Worm (Caenorhabditis elegans): ENCODE results near the gene C25E10.5.

The C25E10.5 gene

ce11 chrV:9001175-9001574, 29.2 kb upstream of the C25E10.5 start, which contains the start of gene F59E11.2 (continued):
- TF ChIP-seq ceh-62 (tag; optimal IDR thresholded peaks at IDR 0.05): no peak

- no peak for TF ChIP-seq mep-1 (tag; optimal IDR thresholded peaks at IDR 0.05)
- peak in 1 of 2 experiments; percentile 98 for TF ChIP-seq unc-62 (GFP tag; optimal IDR thresholded peaks at IDR 0.05 in 1 of 2)
- TF ChIP-seq unc-62 (tag; optimal IDR thresholded peaks at IDR 0.05): no peak
Measured at ce11 chrV:9003291-9003690, 27.1 kb upstream of the C25E10.5 start, which contains the start of gene srx-1. Gene srx-1, plus strand, starts transcription at chrV:9003672.

ce11 chrV:9005243-9005642, 25.1 kb upstream of the C25E10.5 start, which contains the start of gene srx-3:
Gene srx-3, plus strand, starts transcription at chrV:9005543.
- TF ChIP-seq snpc-4 (tag; optimal IDR thresholded peaks at IDR 0.05) (no peak), lin-15B (tag; optimal IDR thresholded peaks at IDR 0.05) (no peak), madf-9 (GFP tag; conservative IDR thresholded peaks at IDR 0.05) (no peak), nhr-25 (tag; optimal IDR thresholded peaks at IDR 0.05; ENCODE audit: borderline replicate concordance, insufficient read depth) (no peak), unc-130 (GFP tag; optimal IDR thresholded peaks at IDR 0.05) (no peak), lin-13 (GFP tag; optimal IDR thresholded peaks at IDR 0.05) (no peak), snpc-1.2 (GFP tag; IDR thresholded peaks at IDR 0.05) (no peak), pqm-1 (tag; optimal IDR thresholded peaks at IDR 0.05) (no peak), tag-97 (GFP tag; IDR thresholded peaks at IDR 0.05) (no peak), ceh-62 (tag; optimal IDR thresholded peaks at IDR 0.05) (no peak), nhr-11 (tag; optimal IDR thresholded peaks at IDR 0.05) (no peak), nhr-28 (tag; optimal IDR thresholded peaks at IDR 0.05) (no peak), daf-8 (GFP tag; IDR thresholded peaks at IDR 0.05) (no peak), F49E8.2 (tag; optimal IDR thresholded peaks at IDR 0.05; ENCODE audit: borderline replicate concordance) (no peak), nhr-102 (tag; optimal IDR thresholded peaks at IDR 0.05) (no peak)

- no peak for TF ChIP-seq nhr-237 (tag; optimal IDR thresholded peaks at IDR 0.05)
- no peak for TF ChIP-seq pqm-1 (tag; optimal IDR thresholded peaks at IDR 0.05)
- TF ChIP-seq nhr-41 (GFP tag; IDR thresholded peaks at IDR 0.05): no peak
- no peak for TF ChIP-seq nhr-77 (tag; optimal IDR thresholded peaks at IDR 0.05)
- TF ChIP-seq zip-11 (GFP tag; IDR thresholded peaks at IDR 0.05): no peak
- TF ChIP-seq daf-8 (GFP tag; IDR thresholded peaks at IDR 0.05): no peak
- no peak for TF ChIP-seq hlh-11 (tag; optimal IDR thresholded peaks at IDR 0.05)
Measured at ce11 chrV:9009175-9009574, 21.2 kb upstream of the C25E10.5 start, which contains the start of gene srx-2. Gene srx-2, plus strand, starts transcription at chrV:9009475.

DNA sequence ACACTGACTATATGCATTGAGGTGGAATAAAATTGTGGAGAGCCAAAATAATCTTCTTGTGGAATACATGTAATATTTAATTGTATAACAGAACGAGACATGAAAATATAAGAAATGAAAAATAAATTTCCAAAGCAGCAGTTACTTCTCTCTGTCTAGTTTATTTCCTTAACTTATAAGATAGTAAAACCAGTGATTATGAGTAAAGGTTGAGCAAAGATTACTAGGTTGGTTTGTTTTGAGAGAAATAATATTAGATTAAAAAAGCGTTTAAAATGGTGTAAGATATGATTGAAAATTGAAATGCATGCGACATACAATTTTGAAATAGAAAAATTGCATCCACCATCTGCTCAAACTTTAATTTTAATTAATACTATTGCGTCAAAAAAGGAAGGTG, 16.6 kb upstream of the C25E10.5 start, which contains the start of gene srh-201:
TSS of gene srh-201 (minus strand) at position 101 of the 400 bp plus-strand sequence.
- TF ChIP-seq zfp-2 (tag; optimal IDR thresholded peaks at IDR 0.05): no peak
- no peak for TF ChIP-seq Y48G9A.11 (GFP tag; IDR thresholded peaks at IDR 0.05)
- TF ChIP-seq vab-7 (GFP tag; IDR thresholded peaks at IDR 0.05): no peak
- no peak for TF ChIP-seq madf-5 (GFP tag; IDR thresholded peaks at IDR 0.05)
- TF ChIP-seq snpc-1.2 (GFP tag; IDR thresholded peaks at IDR 0.05): no peak
- TF ChIP-seq lsy-2 (tag; optimal IDR thresholded peaks at IDR 0.05): no peak
- TF ChIP-seq Y105C5A.15 (GFP tag; IDR thresholded peaks at IDR 0.05): no peak
- TF ChIP-seq set-16 (GFP tag; IDR thresholded peaks at IDR 0.05): no peak
- no peak for TF ChIP-seq cey-2 (tag; optimal IDR thresholded peaks at IDR 0.05; ENCODE audit: borderline replicate concordance, insufficient read depth)
- TF ChIP-seq dmd-8 (GFP tag; IDR thresholded peaks at IDR 0.05): no peak
- TF ChIP-seq aha-1 (tag): no peak
- no peak for TF ChIP-seq ama-1 (optimal IDR thresholded peaks at IDR 0.05)
- TF ChIP-seq nhr-11 (tag; optimal IDR thresholded peaks at IDR 0.05): no peak
- TF ChIP-seq spr-3 (GFP tag; optimal IDR thresholded peaks at IDR 0.05): no peak
- TF ChIP-seq nhr-48 (tag; optimal IDR thresholded peaks at IDR 0.05): no peak
- TF ChIP-seq ceh-32 (tag; optimal IDR thresholded peaks at IDR 0.05; ENCODE audit: poor library complexity): no peak
- no peak for TF ChIP-seq dpl-1 (GFP tag; optimal IDR thresholded peaks at IDR 0.05)
- TF ChIP-seq duxl-1 (tag; optimal IDR thresholded peaks at IDR 0.05; ENCODE audit: poor library complexity): no peak
- no peak for TF ChIP-seq dve-1 (tag; optimal IDR thresholded peaks at IDR 0.05; ENCODE audit: insufficient read depth)
